Worm (Caenorhabditis elegans): Measurements from ENCODE around the gene clic-1.

The clic-1 gene

ce11 chrV:7717629-7718028, 17.1 kb downstream of the clic-1 start, which contains the start of gene ZK105.5:
Gene ZK105.5, minus strand, starts transcription at chrV:7717729.
- TF ChIP-seq lin-11 (tag; optimal IDR thresholded peaks at IDR 0.05) (no peak), peb-1 (tag; optimal IDR thresholded peaks at IDR 0.05) (no peak), Y55F3AM.14 (GFP tag; optimal IDR thresholded peaks at IDR 0.05) (no peak), unc-39 (tag; optimal IDR thresholded peaks at IDR 0.05) (no peak), dmd-4 (tag; optimal IDR thresholded peaks at IDR 0.05) (no peak), ZK546.5 (tag; optimal IDR thresholded peaks at IDR 0.05) (no peak), unc-62 (GFP tag; optimal IDR thresholded peaks at IDR 0.05) (no peak), crh-2 (tag; optimal IDR thresholded peaks at IDR 0.05) (no peak), mab-5 (tag; optimal IDR thresholded peaks at IDR 0.05) (no peak), sem-4 (tag; optimal IDR thresholded peaks at IDR 0.05) (no peak), ceh-82 (tag; optimal IDR thresholded peaks at IDR 0.05) (no peak), snpc-4 (tag; optimal IDR thresholded peaks at IDR 0.05) (no peak), nhr-6 (tag; optimal IDR thresholded peaks at IDR 0.05) (no peak), aly-2 (tag; optimal IDR thresholded peaks at IDR 0.05) (no peak), F13H6.1 (tag; optimal IDR thresholded peaks at IDR 0.05) (no peak), nhr-77 (tag; optimal IDR thresholded peaks at IDR 0.05) (no peak), alr-1 (tag; optimal IDR thresholded peaks at IDR 0.05) (no peak), nhr-11 (tag; optimal IDR thresholded peaks at IDR 0.05) (no peak)

ce11 chrV:7716034-7716433, 18.7 kb downstream of the clic-1 start, which contains the start of gene ZK105.12:
Gene ZK105.12, minus strand, starts transcription at chrV:7716134.
- no peak for TF ChIP-seq unc-62 (GFP tag; optimal IDR thresholded peaks at IDR 0.05)
- no peak for TF ChIP-seq ceh-16 (tag; optimal IDR thresholded peaks at IDR 0.05)
- TF ChIP-seq nhr-237 (tag; optimal IDR thresholded peaks at IDR 0.05), result no peak
- TF ChIP-seq lsy-2 (tag; optimal IDR thresholded peaks at IDR 0.05), result no peak
- TF ChIP-seq nhr-21 (tag; optimal IDR thresholded peaks at IDR 0.05), result no peak
- no peak for TF ChIP-seq peb-1 (tag; optimal IDR thresholded peaks at IDR 0.05)
- no peak for TF ChIP-seq nhr-77 (tag; optimal IDR thresholded peaks at IDR 0.05)
- TF ChIP-seq nhr-25 (tag; optimal IDR thresholded peaks at IDR 0.05), result no peak
- TF ChIP-seq R02D3.7 (tag; optimal IDR thresholded peaks at IDR 0.05), result no peak
- no peak for TF ChIP-seq nhr-6 (tag; optimal IDR thresholded peaks at IDR 0.05)
- no peak for TF ChIP-seq skn-1 (tag; optimal IDR thresholded peaks at IDR 0.05)
- no peak for TF ChIP-seq elt-1 (tag; optimal IDR thresholded peaks at IDR 0.05)
- no peak for TF ChIP-seq lin-39 (tag; optimal IDR thresholded peaks at IDR 0.05)
- TF ChIP-seq fos-1 (tag; optimal IDR thresholded peaks at IDR 0.05), result no peak

ce11 chrV:7713691-7714090, 21.0 kb downstream of the clic-1 start, which contains the start of gene ZK105.1:
Gene ZK105.1, plus strand, starts transcription at chrV:7713991.
- TF ChIP-seq lin-39 (tag; optimal IDR thresholded peaks at IDR 0.05), result no peak
- TF ChIP-seq ceh-82 (tag; optimal IDR thresholded peaks at IDR 0.05), result no peak
- TF ChIP-seq ama-1 (optimal IDR thresholded peaks at IDR 0.05), result no peak
- TF ChIP-seq sma-9 (GFP tag; optimal IDR thresholded peaks at IDR 0.05), result no peak
- TF ChIP-seq sma-9 (tag; optimal IDR thresholded peaks at IDR 0.05), result no peak
- TF ChIP-seq nhr-77 (tag; optimal IDR thresholded peaks at IDR 0.05), result no peak
- TF ChIP-seq fos-1 (tag; optimal IDR thresholded peaks at IDR 0.05), result no peak
- no peak for TF ChIP-seq crh-2 (tag; optimal IDR thresholded peaks at IDR 0.05)
- TF ChIP-seq dmd-4 (tag; optimal IDR thresholded peaks at IDR 0.05), result no peak
- TF ChIP-seq aly-2 (tag; optimal IDR thresholded peaks at IDR 0.05), result no peak
- TF ChIP-seq blmp-1 (tag; optimal IDR thresholded peaks at IDR 0.05; ENCODE audit: insufficient read depth), result no peak
- no peak for TF ChIP-seq ZK546.5 (tag; optimal IDR thresholded peaks at IDR 0.05)
- no peak for TF ChIP-seq unc-62 (GFP tag; optimal IDR thresholded peaks at IDR 0.05)
- no peak for TF ChIP-seq lin-13 (GFP tag; optimal IDR thresholded peaks at IDR 0.05)
- TF ChIP-seq skn-1 (tag; optimal IDR thresholded peaks at IDR 0.05), result no peak

ce11 chrV:7713072-7713471, 21.6 kb downstream of the clic-1 start, which contains the start of gene ZK105.13:
Gene ZK105.13, minus strand, starts transcription at chrV:7713172.
- TF ChIP-seq nhr-11 (tag; optimal IDR thresholded peaks at IDR 0.05), result no peak
- TF ChIP-seq crh-2 (tag; optimal IDR thresholded peaks at IDR 0.05), result no peak
- TF ChIP-seq mbf-1 (tag; optimal IDR thresholded peaks at IDR 0.05), result no peak
- no peak for TF ChIP-seq nhr-21 (tag; optimal IDR thresholded peaks at IDR 0.05)
- TF ChIP-seq blmp-1 (tag; optimal IDR thresholded peaks at IDR 0.05; ENCODE audit: insufficient read depth), result no peak
- no peak for TF ChIP-seq lin-13 (GFP tag; optimal IDR thresholded peaks at IDR 0.05)
- TF ChIP-seq nhr-12 (tag; optimal IDR thresholded peaks at IDR 0.05), result no peak
- no peak for TF ChIP-seq nhr-6 (tag; optimal IDR thresholded peaks at IDR 0.05)
- TF ChIP-seq nhr-129 (tag; optimal IDR thresholded peaks at IDR 0.05), result no peak
- no peak for TF ChIP-seq lin-39 (tag; optimal IDR thresholded peaks at IDR 0.05)
- TF ChIP-seq zag-1 (tag; optimal IDR thresholded peaks at IDR 0.05), result no peak
- no peak for TF ChIP-seq mab-5 (tag; optimal IDR thresholded peaks at IDR 0.05)
- no peak for TF ChIP-seq dmd-4 (tag; optimal IDR thresholded peaks at IDR 0.05)
- no peak for TF ChIP-seq F13H6.1 (tag; optimal IDR thresholded peaks at IDR 0.05)
- no peak for TF ChIP-seq mdl-1 (tag; optimal IDR thresholded peaks at IDR 0.05)
- TF ChIP-seq fos-1 (tag; optimal IDR thresholded peaks at IDR 0.05), result no peak
